Fruit fly (Drosophila melanogaster): Measurements from ENCODE around the gene Tsp86D.

The Tsp86D gene

dm6 chr3R:10852232-10852774, 16.2 kb upstream of the Tsp86D start, which contains the start of gene CG4565 (continued):
- TF ChIP-seq Six4 (GFP tag; optimal IDR thresholded peaks at IDR 0.05) (no peak), Bgb (GFP tag; IDR thresholded peaks at IDR 0.05; ENCODE audit: partially characterized antibody) (peak; percentile 29; the same call in 1 of the 2 replicates), vnd (GFP tag; IDR thresholded peaks at IDR 0.05; ENCODE audit: partially characterized antibody) (0 out of 3 replicates have a peak, but pooled peaks have one; percentile 31), gfzf (GFP tag; optimal IDR thresholded peaks at IDR 0.05) (peak; percentile 68), Hmr (GFP tag; optimal IDR thresholded peaks at IDR 0.05) (peak; percentile 31), CHES-1-like (GFP tag; optimal IDR thresholded peaks at IDR 0.05) (no peak), nerfin-2 (GFP tag; IDR thresholded peaks at IDR 0.05; ENCODE audit: partially characterized antibody) (no peak), CG15011 (GFP tag; optimal IDR thresholded peaks at IDR 0.05) (no peak), Med (GFP tag) (peak; percentile 74), otp (GFP tag; IDR thresholded peaks at IDR 0.05) (no peak), Hr78 (GFP tag; optimal IDR thresholded peaks at IDR 0.05) (no peak), chinmo (GFP tag; IDR thresholded peaks at IDR 0.05; ENCODE audit: partially characterized antibody) (0 out of 4 replicates have a peak, but pooled peaks have one; percentile 54), CG8281 (tag; optimal IDR thresholded peaks at IDR 0.05) (no peak), ssp (GFP tag; IDR thresholded peaks at IDR 0.05) (no peak), Opbp (GFP tag; IDR thresholded peaks at IDR 0.05; ENCODE audit: partially characterized antibody) (peak; percentile 63; the same call in 2 of the 3 replicates), Trl (optimal IDR thresholded peaks at IDR 0.05) (no peak), Trl (GFP tag; optimal IDR thresholded peaks at IDR 0.05) (no peak), CG34224 (GFP tag; IDR thresholded peaks at IDR 0.05; ENCODE audit: partially characterized antibody) (peak; percentile 51; the same call in 1 of the 3 replicates), CG14965 (GFP tag; optimal IDR thresholded peaks at IDR 0.05; ENCODE audit: borderline replicate concordance) (no peak), HmgD (GFP tag; optimal IDR thresholded peaks at IDR 0.05) (no peak), CG16813 (GFP tag; IDR thresholded peaks at IDR 0.05; ENCODE audit: partially characterized antibody) (peak; percentile 11; the same call in 1 of the 3 replicates), CG3281 (GFP tag; optimal IDR thresholded peaks at IDR 0.05) (peak; percentile 8), CG12391 (tag; optimal IDR thresholded peaks at IDR 0.05) (no peak), CG2712 (tag; optimal IDR thresholded peaks at IDR 0.05) (no peak), CrebB (tag; optimal IDR thresholded peaks at IDR 0.05) (peak; percentile 1), CG13287 (GFP tag; IDR thresholded peaks at IDR 0.05; ENCODE audit: partially characterized antibody) (peak; percentile 45), CG30431 (GFP tag; optimal IDR thresholded peaks at IDR 0.05) (no peak), kni (GFP tag; optimal IDR thresholded peaks at IDR 0.05) (peak; percentile 49), CG9797 (GFP tag; optimal IDR thresholded peaks at IDR 0.05) (peak; percentile 34), hb (GFP tag; IDR thresholded peaks at IDR 0.05; ENCODE audit: partially characterized antibody) (0 out of 3 replicates have a peak, but pooled peaks have one; percentile 19), Dp (GFP tag; optimal IDR thresholded peaks at IDR 0.05) (peak; percentile 57), hbn (GFP tag; IDR thresholded peaks at IDR 0.05; ENCODE audit: partially characterized antibody) (no peak), bowl (GFP tag; IDR thresholded peaks at IDR 0.05) (no peak), CG11247 (GFP tag; IDR thresholded peaks at IDR 0.05) (no peak), mld (GFP tag; IDR thresholded peaks at IDR 0.05; ENCODE audit: partially characterized antibody) (0 out of 3 replicates have a peak, but pooled peaks have one; percentile 21), dimm (GFP tag; IDR thresholded peaks at IDR 0.05) (no peak), CG15514 (GFP tag; optimal IDR thresholded peaks at IDR 0.05) (peak; percentile 87), CG14014 (GFP tag; IDR thresholded peaks at IDR 0.05) (no peak), Rx (GFP tag; IDR thresholded peaks at IDR 0.05) (no peak), mirr (GFP tag; optimal IDR thresholded peaks at IDR 0.05) (peak; percentile 26), insv (GFP tag; optimal IDR thresholded peaks at IDR 0.05) (peak in 1 of 2 experiments; percentile 19), Nf-YB (GFP tag; optimal IDR thresholded peaks at IDR 0.05) (peak; percentile 79), CG16815 (GFP tag; optimal IDR thresholded peaks at IDR 0.05) (no peak), CG7987 (GFP tag; optimal IDR thresholded peaks at IDR 0.05) (peak; percentile 31), CG18764 (GFP tag; optimal IDR thresholded peaks at IDR 0.05) (no peak), sens (GFP tag) (peak; percentile 13), ems (GFP tag; optimal IDR thresholded peaks at IDR 0.05) (no peak), CG5180 (GFP tag; optimal IDR thresholded peaks at IDR 0.05) (peak; percentile 55)

All from whole organism, embryonic.